Worm (Caenorhabditis elegans) whole organism, L4 larva: ENCODE measurements around the gene tsen-34.
"Not testable (repeated sequence)": the region's sequence is repeated elsewhere in the genome, so short reads cannot be mapped to it uniquely, and the experiment has no call there.

ENCODE experiments used
- F49E8.2 ChIP-seq: sonication (generic microtip); optimal IDR thresholded peaks from 2 replicates; lab custom pipeline; 2016; ENCODE audit warnings: missing compliant biosample characterization, mild to moderate bottlenecking, missing genetic modification characterization, borderline replicate concordance
- T20F7.1 ChIP-seq: fragments of 200-800 bp; sonication (Bioruptor generic); optimal IDR thresholded peaks from 2 replicates; lab custom pipeline; 2018; ENCODE audit warnings: mild to moderate bottlenecking, missing genetic modification characterization, missing compliant biosample characterization
- ZK546.5 ChIP-seq, 2 experiments: sonication (generic microtip); optimal IDR thresholded peaks; 2 replicates each; lab custom pipeline; 2017; ENCODE audit warnings: missing biosample characterization in 2 of 2, missing genetic modification characterization in 2 of 2
- ama-1 ChIP-seq: fragments of 150-350 bp; optimal IDR thresholded peaks from 2 replicates; lab custom pipeline; 2014; ENCODE audit warnings: inconsistent platforms, mixed read lengths
- ces-1 ChIP-seq: fragments of 150-350 bp; sonication (generic microtip); optimal IDR thresholded peaks from 4 replicates; lab custom pipeline; 2014; ENCODE audit warnings: missing biosample characterization, missing genetic modification reagents, missing genetic modification characterization
- dve-1 ChIP-seq: sonication (generic microtip); optimal IDR thresholded peaks from 2 replicates; lab custom pipeline; 2017; ENCODE audit warnings: antibody characterized with exemption, mild to moderate bottlenecking, missing genetic modification characterization, missing compliant biosample characterization; ENCODE audit not compliant: insufficient read depth
- mxl-3 ChIP-seq: fragments of 200-800 bp; sonication (Bioruptor generic); optimal IDR thresholded peaks from 2 replicates; lab custom pipeline; 2018; ENCODE audit warnings: mild to moderate bottlenecking, missing genetic modification characterization, missing compliant biosample characterization
- nhr-237 ChIP-seq: sonication (generic microtip); optimal IDR thresholded peaks from 2 replicates; lab custom pipeline; 2017; ENCODE audit warnings: missing biosample characterization, missing genetic modification characterization
- pqm-1 ChIP-seq: sonication (generic microtip); optimal IDR thresholded peaks from 2 replicates; lab custom pipeline; 2017; ENCODE audit warnings: missing biosample characterization, missing genetic modification characterization
- skn-1 ChIP-seq: fragments of 150-350 bp; optimal IDR thresholded peaks from 2 replicates; lab custom pipeline; 2014; ENCODE audit warnings: missing biosample characterization, missing genetic modification characterization
- spr-1 ChIP-seq: sonication (generic microtip); optimal IDR thresholded peaks from 2 replicates; lab custom pipeline; 2016; ENCODE audit warnings: mild to moderate bottlenecking, missing genetic modification characterization, missing compliant biosample characterization
- unc-130 ChIP-seq: sonication (generic microtip); optimal IDR thresholded peaks from 2 replicates; lab custom pipeline; 2016; ENCODE audit warnings: missing genetic modification reagents, missing genetic modification characterization, missing compliant biosample characterization
- unc-62 ChIP-seq, 3 experiments: fragments of 150-350 bp in 1 of 3; sonication (generic microtip); optimal IDR thresholded peaks in 2 of 3; peaks in 1 of 3; 1 replicate in 1 of 3; 2 replicates in 2 of 3; lab custom pipeline; 2014 to 2017; ENCODE audit warnings: missing biosample characterization in 3 of 3, missing genetic modification characterization in 3 of 3, missing genetic modification reagents in 3 of 3, missing genotype in 1 of 3
- zag-1 ChIP-seq: fragments of 150-350 bp; optimal IDR thresholded peaks from 2 replicates; lab custom pipeline; 2014; ENCODE audit warnings: missing biosample characterization, missing genetic modification characterization

DNA sequence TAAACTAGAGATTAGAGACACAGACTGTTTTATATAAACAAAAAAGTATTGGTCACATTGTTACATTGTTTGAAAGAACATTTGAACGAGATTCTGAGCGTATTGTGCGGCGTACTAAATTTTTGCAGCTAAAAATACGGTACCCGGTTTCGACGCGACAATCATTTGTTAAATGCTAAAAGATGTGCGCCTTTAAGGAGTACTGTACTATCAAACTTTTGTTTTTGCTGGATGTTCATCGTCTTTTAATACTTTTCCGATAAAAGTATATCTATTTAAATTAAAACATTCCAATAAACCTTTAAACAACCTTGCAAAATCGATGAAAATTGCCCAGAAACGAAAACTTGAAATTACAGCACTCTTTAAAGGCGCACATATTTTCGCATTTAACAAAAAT is 18.5 kb downstream of the tsen-34 start, which contains the start of gene K06B9.6:
- not testable (repeated sequence) for TF ChIP-seq dve-1 (tag; lab: Kevin White, UChicago); ama-1; pqm-1 (tag; lab: Kevin White, UChicago); mxl-3; T20F7.1; ZK546.5 (tag; optimal IDR thresholded peaks at IDR 0.05; lab: Kevin White, UChicago); spr-1 (tag; lab: Kevin White, UChicago); ces-1 (GFP tag; lab: Kevin White, UChicago); skn-1 (tag; lab: Kevin White, UChicago); F49E8.2; unc-62 (GFP tag; optimal IDR thresholded peaks at IDR 0.05 in 1 of 2; lab: Kevin White, UChicago); unc-62 (tag; optimal IDR thresholded peaks at IDR 0.05; lab: Kevin White, UChicago); unc-130; zag-1 (tag; lab: Kevin White, UChicago); nhr-237 (tag; lab: Kevin White, UChicago)
